Worm (Caenorhabditis elegans) whole organism, L4 larva: ENCODE measurements around the gene C45G9.10.

ENCODE experiments used
- F37D6.2 ChIP-seq: sonication (generic microtip); optimal IDR thresholded peaks from 2 replicates; lab custom pipeline; 2016; ENCODE audit warnings: mild to moderate bottlenecking, missing genetic modification characterization, missing compliant biosample characterization
- sdz-12 ChIP-seq: fragments of 200-800 bp; sonication (Bioruptor generic); optimal IDR thresholded peaks from 2 replicates; lab custom pipeline; 2018; ENCODE audit warnings: mild to moderate bottlenecking, missing genetic modification characterization, missing compliant biosample characterization

- TF ChIP-seq sdz-12 (GFP tag; lab: Kevin White, UChicago) (no peak), F37D6.2 (peak; percentile 85)
Measured at ce11 chrIII:5013915-5014346, 47.8 kb downstream of the C45G9.10 start.
